Fruit fly (Drosophila melanogaster) whole organism, embryonic: Measurements from ENCODE around the gene CG43347.

Experiments
- Atf3 ChIP-seq: fragments of 200-800 bp; sonication (Bioruptor generic); optimal IDR thresholded peaks from 3 replicates; lab custom pipeline; 2016; ENCODE audit warnings: missing biosample characterization, missing genetic modification characterization
- B-H2 ChIP-seq: fragments of 200-800 bp; sonication (Bioruptor generic); optimal IDR thresholded peaks from 2 replicates; lab custom pipeline; 2018; ENCODE audit warnings: missing biosample characterization, mild to moderate bottlenecking, missing genetic modification characterization
- CG10147 ChIP-seq: fragments of 200-800 bp; sonication (Bioruptor generic); optimal IDR thresholded peaks from 2 replicates; lab custom pipeline; 2019; ENCODE audit warnings: missing biosample characterization, mild to moderate bottlenecking, missing genetic modification characterization, moderate library complexity
- CG10959 ChIP-seq: fragments of 200-800 bp; sonication (Bioruptor generic); IDR thresholded peaks from 2 replicates; pipeline ENCODE4 v1.3.6; 2022; ENCODE audit warnings: missing biosample characterization, missing genetic modification characterization
- CG11085 ChIP-seq: fragments of 200-800 bp; sonication (Bioruptor generic); IDR thresholded peaks from 2 replicates; pipeline ENCODE4 v1.3.6; 2022; ENCODE audit warnings: missing biosample characterization, missing genetic modification characterization
- CG12104 ChIP-seq: fragments of 200-800 bp; sonication (Bioruptor generic); optimal IDR thresholded peaks from 3 replicates; lab custom pipeline; 2016; ENCODE audit warnings: missing biosample characterization, missing genetic modification characterization
- CG12219 ChIP-seq: fragments of 200-800 bp; sonication (Bioruptor generic); optimal IDR thresholded peaks from 3 replicates; lab custom pipeline; 2018; ENCODE audit warnings: missing biosample characterization, mild to moderate bottlenecking, missing genetic modification characterization
- CG1233 ChIP-seq: fragments of 200-800 bp; sonication (Bioruptor generic); optimal IDR thresholded peaks from 4 replicates; lab custom pipeline; 2018; ENCODE audit warnings: missing biosample characterization, mild to moderate bottlenecking, missing genetic modification characterization
- CG13894 ChIP-seq: fragments of 200-800 bp; sonication (Bioruptor generic); optimal IDR thresholded peaks from 3 replicates; lab custom pipeline; 2018; ENCODE audit warnings: missing biosample characterization, mild to moderate bottlenecking, missing genetic modification characterization, moderate library complexity
- CG14441 ChIP-seq: fragments of 200-800 bp; sonication (Bioruptor generic); IDR thresholded peaks from 2 replicates; pipeline ENCODE4 v1.3.6; 2022; ENCODE audit warnings: missing biosample characterization, missing genetic modification characterization
- CG1603 ChIP-seq: fragments of 200-800 bp; sonication (Bioruptor generic); optimal IDR thresholded peaks from 2 replicates; lab custom pipeline; 2019; ENCODE audit warnings: missing biosample characterization, mild to moderate bottlenecking, missing genetic modification characterization, moderate library complexity
- CG1647 ChIP-seq: fragments of 200-800 bp; sonication (Bioruptor generic); optimal IDR thresholded peaks from 3 replicates; lab custom pipeline; 2016; ENCODE audit warnings: missing biosample characterization, missing genetic modification characterization
- CG17359 ChIP-seq: fragments of 200-800 bp; sonication (Bioruptor generic); optimal IDR thresholded peaks from 3 replicates; lab custom pipeline; 2018; ENCODE audit warnings: missing biosample characterization, mild to moderate bottlenecking, missing genetic modification characterization, moderate library complexity
- CG17361 ChIP-seq: fragments of 200-800 bp; sonication (Bioruptor generic); IDR thresholded peaks from 3 replicates; pipeline ENCODE4 v1.3.6; 2022; ENCODE audit warnings: missing biosample characterization, missing genetic modification characterization
- CG18476 ChIP-seq: fragments of 200-800 bp; sonication (Bioruptor generic); optimal IDR thresholded peaks from 2 replicates; lab custom pipeline; 2016; ENCODE audit warnings: missing biosample characterization, mild to moderate bottlenecking, missing genetic modification characterization
- CG2116 ChIP-seq: fragments of 200-800 bp; sonication (Bioruptor generic); optimal IDR thresholded peaks from 3 replicates; lab custom pipeline; 2018; ENCODE audit warnings: missing biosample characterization, mild to moderate bottlenecking, missing genetic modification characterization
- CG30431 ChIP-seq: fragments of 200-800 bp; sonication (Bioruptor generic); optimal IDR thresholded peaks from 2 replicates; lab custom pipeline; 2017; ENCODE audit warnings: missing biosample characterization, missing genetic modification characterization
- CG31365 ChIP-seq: fragments of 200-800 bp; sonication (Bioruptor generic); optimal IDR thresholded peaks from 2 replicates; lab custom pipeline; 2018; ENCODE audit warnings: missing biosample characterization, mild to moderate bottlenecking, missing genetic modification characterization
- CG5245 ChIP-seq: fragments of 200-800 bp; sonication (Bioruptor generic); optimal IDR thresholded peaks from 3 replicates; lab custom pipeline; 2016; ENCODE audit warnings: missing biosample characterization, missing genetic modification characterization
- CG6254 ChIP-seq: fragments of 200-800 bp; sonication (Bioruptor generic); optimal IDR thresholded peaks from 3 replicates; lab custom pipeline; 2017; ENCODE audit warnings: mild to moderate bottlenecking, missing biosample characterization, missing genetic modification reagents, missing genetic modification characterization
- CG6654 ChIP-seq: fragments of 200-800 bp; sonication (Bioruptor generic); optimal IDR thresholded peaks from 2 replicates; lab custom pipeline; 2017; ENCODE audit warnings: missing biosample characterization, mild to moderate bottlenecking, missing genetic modification characterization
- CG7372 ChIP-seq: fragments of 200-800 bp; sonication (Bioruptor generic); IDR thresholded peaks from 2 replicates; pipeline ENCODE4 v1.3.6; 2022; ENCODE audit warnings: missing biosample characterization, missing genetic modification characterization
- CG7786 ChIP-seq: fragments of 200-800 bp; sonication (Bioruptor generic); optimal IDR thresholded peaks from 2 replicates; lab custom pipeline; 2016; ENCODE audit warnings: missing biosample characterization, missing genetic modification characterization
- CG9817 ChIP-seq: fragments of 200-800 bp; sonication (Bioruptor generic); optimal IDR thresholded peaks from 2 replicates; lab custom pipeline; 2018; ENCODE audit warnings: missing biosample characterization, mild to moderate bottlenecking, missing genetic modification characterization, moderate library complexity
- CTCF ChIP-seq: fragments of 200-800 bp; sonication (Bioruptor generic); optimal IDR thresholded peaks from 2 replicates; lab custom pipeline; 2017; ENCODE audit warnings: missing biosample characterization, mild to moderate bottlenecking, missing genetic modification characterization, moderate library complexity
- Dek ChIP-seq: fragments of 200-800 bp; sonication (Bioruptor generic); optimal IDR thresholded peaks from 3 replicates; lab custom pipeline; 2019; ENCODE audit warnings: missing biosample characterization, mild to moderate bottlenecking, missing genetic modification characterization, moderate library complexity
- Dp ChIP-seq: fragments of 200-800 bp; sonication (Bioruptor generic); optimal IDR thresholded peaks from 2 replicates; lab custom pipeline; 2018; ENCODE audit warnings: missing biosample characterization, mild to moderate bottlenecking, missing genetic modification characterization, moderate library complexity
- Ets65A ChIP-seq: fragments of 200-800 bp; sonication (Bioruptor generic); peaks from one replicate; lab custom pipeline; 2016; ENCODE audit warnings: missing biosample characterization, missing genetic modification characterization
- Hand ChIP-seq: fragments of 200-800 bp; sonication (Bioruptor generic); optimal IDR thresholded peaks from 2 replicates; lab custom pipeline; 2017; ENCODE audit warnings: mild to moderate bottlenecking, missing biosample characterization, missing genetic modification reagents, missing genetic modification characterization
- Hmr ChIP-seq: fragments of 200-800 bp; sonication (Bioruptor generic); optimal IDR thresholded peaks from 3 replicates; lab custom pipeline; 2017; ENCODE audit warnings: mild to moderate bottlenecking, missing biosample characterization, missing genetic modification reagents, missing genetic modification characterization
- Hr3 ChIP-seq: fragments of 200-800 bp; sonication (Bioruptor generic); optimal IDR thresholded peaks from 3 replicates; lab custom pipeline; 2016; ENCODE audit warnings: missing biosample characterization, missing genetic modification characterization
- Jarid2 ChIP-seq: fragments of 200-800 bp; sonication (Bioruptor generic); optimal IDR thresholded peaks from 3 replicates; lab custom pipeline; 2017; ENCODE audit warnings: mild to moderate bottlenecking, missing biosample characterization, missing genetic modification reagents, missing genetic modification characterization
- Oli ChIP-seq: fragments of 200-800 bp; sonication (Bioruptor generic); optimal IDR thresholded peaks from 2 replicates; lab custom pipeline; 2018; ENCODE audit warnings: missing biosample characterization, mild to moderate bottlenecking, missing genetic modification characterization, moderate library complexity
- Sox100B ChIP-seq: fragments of 200-800 bp; sonication (Bioruptor generic); optimal IDR thresholded peaks from 3 replicates; lab custom pipeline; 2018; ENCODE audit warnings: missing biosample characterization, mild to moderate bottlenecking, missing genetic modification characterization
- amos ChIP-seq: fragments of 200-800 bp; sonication (Bioruptor generic); IDR thresholded peaks from 2 replicates; pipeline ENCODE4 v1.3.6; 2022; ENCODE audit warnings: missing biosample characterization, missing genetic modification characterization; ENCODE audit not compliant: partially characterized antibody
- az2 ChIP-seq: fragments of 200-800 bp; sonication (Bioruptor generic); optimal IDR thresholded peaks from 3 replicates; lab custom pipeline; 2016; ENCODE audit warnings: missing biosample characterization, missing genetic modification characterization
- chif ChIP-seq, 2 experiments: fragments of 200-800 bp; sonication (Bioruptor generic); optimal IDR thresholded peaks; 3 replicates each; lab custom pipeline; 2016; ENCODE audit warnings: missing biosample characterization in 2 of 2, missing genetic modification characterization in 2 of 2
- chn ChIP-seq: fragments of 200-800 bp; sonication (Bioruptor generic); optimal IDR thresholded peaks from 2 replicates; lab custom pipeline; 2016; ENCODE audit warnings: missing biosample characterization, missing genetic modification characterization
- crp ChIP-seq, 2 experiments: fragments of 200-800 bp; sonication (Bioruptor generic); optimal IDR thresholded peaks; 2 replicates in 1 of 2; 3 replicates in 1 of 2; lab custom pipeline; 2017; ENCODE audit warnings: missing biosample characterization in 2 of 2, missing genetic modification characterization in 2 of 2, mild to moderate bottlenecking in 1 of 2, moderate library complexity in 1 of 2
- dmrt99B ChIP-seq: fragments of 200-800 bp; sonication (Bioruptor generic); optimal IDR thresholded peaks from 2 replicates; lab custom pipeline; 2018; ENCODE audit warnings: missing biosample characterization, mild to moderate bottlenecking, missing genetic modification characterization, moderate library complexity
- ken ChIP-seq: fragments of 200-800 bp; sonication (Bioruptor generic); IDR thresholded peaks from 3 replicates; pipeline ENCODE4 v1.3.6; 2022; ENCODE audit warnings: missing biosample characterization, missing genetic modification characterization
- maf-S ChIP-seq: fragments of 200-800 bp; sonication (Bioruptor generic); optimal IDR thresholded peaks from 2 replicates; lab custom pipeline; 2016; ENCODE audit warnings: missing biosample characterization, missing genetic modification characterization
- odd ChIP-seq: fragments of 200-800 bp; sonication (Bioruptor generic); optimal IDR thresholded peaks from 2 replicates; lab custom pipeline; 2017; ENCODE audit warnings: missing biosample characterization, mild to moderate bottlenecking, missing genetic modification characterization
- pho ChIP-seq: fragments of 200-800 bp; sonication (Bioruptor generic); optimal IDR thresholded peaks from 2 replicates; lab custom pipeline; 2016; ENCODE audit warnings: missing biosample characterization, missing genetic modification characterization
- sens ChIP-seq: fragments of 200-800 bp; sonication (Bioruptor generic); peaks from one replicate; lab custom pipeline; 2016; ENCODE audit warnings: missing biosample characterization, missing genetic modification characterization
- sens-2 ChIP-seq: fragments of 200-800 bp; sonication (Bioruptor generic); IDR thresholded peaks from 2 replicates; pipeline ENCODE4 v1.3.6; 2022; ENCODE audit warnings: missing biosample characterization, missing genetic modification characterization
- unc-4 ChIP-seq: fragments of 200-800 bp; sonication (Bioruptor generic); IDR thresholded peaks from 2 replicates; pipeline ENCODE4 v1.3.6; 2022; ENCODE audit warnings: missing biosample characterization, missing genetic modification characterization; ENCODE audit not compliant: partially characterized antibody
- vfl ChIP-seq: fragments of 200-800 bp; sonication (Bioruptor generic); optimal IDR thresholded peaks from 2 replicates; lab custom pipeline; 2016; ENCODE audit warnings: missing biosample characterization, missing genetic modification characterization

CG43347 gene

DNA sequence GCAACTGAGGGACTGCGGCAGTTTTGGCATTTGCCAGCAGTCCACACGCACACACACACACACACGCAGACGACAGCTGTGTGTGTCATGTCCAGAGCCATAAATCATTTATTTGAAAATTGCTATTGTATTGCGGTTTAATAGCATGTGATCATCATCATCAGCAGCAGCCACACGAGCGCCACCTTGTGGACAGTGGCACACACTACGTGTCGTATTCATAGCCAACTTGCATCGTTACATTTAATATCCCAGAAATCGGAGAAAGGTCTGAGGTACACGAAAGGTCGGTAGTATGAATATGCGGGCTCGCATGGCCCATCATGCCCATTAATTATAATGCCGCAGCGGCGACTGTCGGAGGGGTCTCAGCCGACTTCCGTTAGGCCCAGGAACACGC lies 36.2 kb upstream of the CG43347 start:
- TF ChIP-seq chn (no peak), CTCF (GFP tag; lab: Kevin White, UChicago) (peak; percentile 66), Oli (tag; lab: Kevin White, UChicago) (no peak), CG31365 (tag; lab: Kevin White, UChicago) (no peak), CG12219 (GFP tag; lab: Kevin White, UChicago) (no peak), Ets65A (GFP tag; lab: Kevin White, UChicago) (peak; percentile 44), CG13894 (tag; lab: Kevin White, UChicago) (peak; percentile 61)

DNA sequence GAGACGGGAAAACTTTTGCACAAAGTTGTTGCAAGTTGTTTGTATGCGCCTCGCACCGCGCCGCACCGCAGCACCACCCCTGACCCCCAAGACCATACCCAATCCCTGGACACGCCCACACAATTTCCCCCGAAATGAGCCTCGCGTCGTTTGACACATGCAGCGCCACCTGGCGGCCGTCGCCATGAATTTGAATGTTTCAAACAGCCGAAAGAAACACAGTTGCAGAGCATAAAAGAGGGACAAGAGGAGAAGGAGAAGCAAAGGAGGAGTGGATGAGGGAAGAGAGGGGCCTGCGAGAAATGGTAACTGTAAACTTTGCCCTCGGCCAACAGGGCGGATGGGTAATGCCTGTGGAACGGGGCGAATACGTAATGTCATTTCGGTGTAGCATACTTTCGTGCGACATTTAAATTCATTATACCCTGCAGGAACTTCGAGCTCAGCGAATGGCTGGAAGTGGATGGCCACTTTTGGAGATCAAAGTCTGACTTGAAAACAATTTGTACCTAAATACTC lies 22.3 kb upstream of the CG43347 start:
- TF ChIP-seq crp (GFP tag; optimal IDR thresholded peaks at IDR 0.05; lab: Kevin White, UChicago) (no peak), ken (no peak), CG5245 (GFP tag; lab: Kevin White, UChicago) (no peak), chif (GFP tag; optimal IDR thresholded peaks at IDR 0.05; lab: Kevin White, UChicago) (no peak), CG7372 (peak; percentile 86), CTCF (GFP tag; lab: Kevin White, UChicago) (peak; percentile 76), Dp (GFP tag; lab: Kevin White, UChicago) (no peak), Ets65A (GFP tag; lab: Kevin White, UChicago) (peak; percentile 85), vfl (GFP tag; lab: Kevin White, UChicago) (no peak), CG1233 (GFP tag; lab: Kevin White, UChicago) (no peak), sens (GFP tag; lab: Kevin White, UChicago) (peak; percentile 14), maf-S (GFP tag; lab: Kevin White, UChicago) (no peak)
- TF ChIP-seq, all 482 proteins: peak for 4

DNA sequence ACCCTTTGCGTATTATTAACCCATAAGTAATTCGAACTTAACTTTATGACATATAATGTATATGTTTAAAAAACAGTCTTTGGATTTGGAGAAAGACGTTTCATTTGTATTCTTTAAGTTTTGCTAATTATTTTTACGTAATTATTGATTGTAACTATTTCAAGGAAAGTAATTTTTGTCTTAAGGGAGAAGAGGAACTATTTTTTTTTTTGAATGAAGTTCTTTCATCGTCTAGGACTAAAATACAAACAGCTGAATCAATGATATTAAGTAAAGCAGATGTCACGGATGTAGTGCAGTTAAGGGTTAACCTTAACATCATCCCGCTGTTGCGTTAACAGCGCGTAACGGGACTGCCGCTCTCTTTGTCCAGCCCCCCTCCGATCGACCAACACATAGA lies 8.9 kb upstream of the CG43347 start:
- peak; percentile 3 for TF ChIP-seq CG30431
- TF ChIP-seq Hmr = peak; percentile 67
- no peak for TF ChIP-seq CG1603 (tag; lab: Kevin White, UChicago)
- no peak for TF ChIP-seq CG1647 (GFP tag; lab: Kevin White, UChicago)
- TF ChIP-seq CG10147 = peak; percentile 74
- peak; percentile 47 for TF ChIP-seq CG17359 (tag; lab: Kevin White, UChicago)
- peak; percentile 14 for TF ChIP-seq CG12104 (GFP tag; lab: Kevin White, UChicago)
- TF ChIP-seq az2 (GFP tag; lab: Kevin White, UChicago) = peak; percentile 41
- no peak for TF ChIP-seq odd (GFP tag; lab: Kevin White, UChicago)
- TF ChIP-seq CG14441 = no peak
- TF ChIP-seq CG10959 (GFP tag; lab: Robert Waterston, UW) = no peak
- peak; percentile 62 for TF ChIP-seq dmrt99B (tag; lab: Kevin White, UChicago)
- peak; percentile 37 for TF ChIP-seq pho (GFP tag; lab: Kevin White, UChicago)
- TF ChIP-seq CG9817 = peak; percentile 11
- peak; percentile 56 for TF ChIP-seq Sox100B (GFP tag; lab: Kevin White, UChicago)
- no peak for TF ChIP-seq unc-4 (GFP tag; lab: Robert Waterston, UW)
- peak; percentile 3 for TF ChIP-seq CG2116 (GFP tag; lab: Kevin White, UChicago)
- TF ChIP-seq CG7786 = no peak
- TF ChIP-seq Dek = peak; percentile 41
- no peak for TF ChIP-seq sens-2
- TF ChIP-seq B-H2 (GFP tag; lab: Kevin White, UChicago) = no peak
- peak; percentile 77 for TF ChIP-seq CG17361 (GFP tag; lab: Robert Waterston, UW)
- no peak for TF ChIP-seq amos (GFP tag; lab: Robert Waterston, UW)
- peak; percentile 2 for TF ChIP-seq CG6254
- TF ChIP-seq CG18476 (GFP tag; lab: Kevin White, UChicago) = peak; percentile 50
- no peak for TF ChIP-seq CG11085 (GFP tag; lab: Robert Waterston, UW)
- TF ChIP-seq Hr3 (GFP tag; lab: Kevin White, UChicago) = peak; percentile 16
- TF ChIP-seq Jarid2 (GFP tag; lab: Kevin White, UChicago) = no peak
- peak; percentile 57 for TF ChIP-seq Hand (GFP tag; lab: Kevin White, UChicago)
- no peak for TF ChIP-seq Atf3
- no peak for TF ChIP-seq CG6654 (GFP tag; lab: Kevin White, UChicago)
